Worm (Caenorhabditis elegans): ENCODE data around the gene F36D3.5.

DNA sequence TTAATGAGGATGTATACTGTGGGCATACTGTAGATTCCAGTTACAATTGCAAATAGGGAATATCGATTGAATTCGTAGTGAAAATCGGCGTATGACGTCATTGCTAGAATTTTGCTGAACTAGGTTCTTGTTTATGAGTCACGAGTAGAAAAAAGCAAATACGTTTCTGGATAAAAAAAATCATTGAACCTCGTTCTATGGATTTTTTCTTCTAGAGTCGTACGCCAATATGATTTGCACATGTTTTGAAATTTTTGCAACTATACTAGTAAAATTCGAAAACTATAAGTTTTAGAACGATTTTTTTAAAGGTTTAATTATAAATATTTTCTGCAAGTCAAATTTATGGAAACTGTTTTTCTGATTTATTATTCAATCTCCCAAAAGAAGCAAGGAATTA is 47.2 kb downstream of the F36D3.5 start, which contains the start of gene sru-44:
- no peak for TF ChIP-seq lin-54 (GFP tag; optimal IDR thresholded peaks at IDR 0.05)
- no peak for TF ChIP-seq ama-1 (optimal IDR thresholded peaks at IDR 0.05)
- no peak for TF ChIP-seq ama-1 (GFP tag; optimal IDR thresholded peaks at IDR 0.05)
- TF ChIP-seq repo-1 (tag; optimal IDR thresholded peaks at IDR 0.05), result no peak

Data from whole organism, young adult.